Worm (Caenorhabditis elegans) whole organism, mixed stage, embryonic: ENCODE measurements around the gene F40F8.4.

ENCODE experiments used
- M03D4.4 ChIP-seq: sonication (generic microtip); optimal IDR thresholded peaks from 2 replicates; lab custom pipeline; 2017; ENCODE audit warnings: mild to moderate bottlenecking, missing genetic modification characterization, missing compliant biosample characterization
- bed-3 ChIP-seq: fragments of 200-800 bp; sonication (Bioruptor generic); optimal IDR thresholded peaks from 3 replicates; lab custom pipeline; 2018; ENCODE audit warnings: mild to moderate bottlenecking, missing genetic modification characterization, moderate library complexity, missing compliant biosample characterization
- blmp-1 ChIP-seq: fragments of 150-350 bp; optimal IDR thresholded peaks from 2 replicates; lab custom pipeline; 2014; ENCODE audit warnings: missing biosample characterization, missing genetic modification characterization
- ceh-39 ChIP-seq: fragments of 150-350 bp; optimal IDR thresholded peaks from 2 replicates; lab custom pipeline; 2014; ENCODE audit warnings: missing biosample characterization, missing genetic modification characterization
- ceh-43 ChIP-seq: fragments of 200-800 bp; sonication (Bioruptor generic); optimal IDR thresholded peaks from 2 replicates; lab custom pipeline; 2018; ENCODE audit warnings: mild to moderate bottlenecking, missing genetic modification characterization, moderate library complexity, missing compliant biosample characterization
- ceh-83 ChIP-seq: fragments of 200-800 bp; sonication (Bioruptor generic); optimal IDR thresholded peaks from 2 replicates; lab custom pipeline; 2018; ENCODE audit warnings: mild to moderate bottlenecking, missing genetic modification characterization, missing compliant biosample characterization
- ces-1 ChIP-seq: fragments of 150-350 bp; optimal IDR thresholded peaks from 2 replicates; lab custom pipeline; 2014; ENCODE audit warnings: missing biosample characterization, missing genetic modification reagents, missing genetic modification characterization
- cnd-1 ChIP-seq: fragments of 200-800 bp; sonication (Bioruptor generic); optimal IDR thresholded peaks from 2 replicates; lab custom pipeline; 2018; ENCODE audit warnings: mild to moderate bottlenecking, missing genetic modification characterization, missing compliant biosample characterization
- drap-1 ChIP-seq: fragments of 200-800 bp; sonication (Bioruptor generic); optimal IDR thresholded peaks from 3 replicates; lab custom pipeline; 2018; ENCODE audit warnings: mild to moderate bottlenecking, missing genetic modification characterization, missing compliant biosample characterization
- elt-1 ChIP-seq: sonication (generic microtip); optimal IDR thresholded peaks from 2 replicates; lab custom pipeline; 2017; ENCODE audit warnings: missing genetic modification characterization, mild to moderate bottlenecking, missing compliant biosample characterization, antibody characterized with exemption, moderate library complexity, borderline replicate concordance; ENCODE audit not compliant: insufficient read depth
- elt-3 ChIP-seq: fragments of 150-350 bp; optimal IDR thresholded peaks from 2 replicates; lab custom pipeline; 2014; ENCODE audit warnings: missing biosample characterization, missing genetic modification characterization
- ham-2 ChIP-seq: fragments of 200-800 bp; sonication (Bioruptor generic); optimal IDR thresholded peaks from 2 replicates; lab custom pipeline; 2018; ENCODE audit warnings: mild to moderate bottlenecking, missing genetic modification characterization, missing compliant biosample characterization
- hlh-1 ChIP-seq: fragments of 150-350 bp; optimal IDR thresholded peaks from 2 replicates; lab custom pipeline; 2014; ENCODE audit warnings: missing biosample characterization, missing genetic modification reagents, missing genetic modification characterization
- lin-13 ChIP-seq: fragments of 150-350 bp; optimal IDR thresholded peaks from 2 replicates; lab custom pipeline; 2014; ENCODE audit warnings: missing biosample characterization, missing genetic modification characterization
- lin-32 ChIP-seq: fragments of 200-800 bp; sonication (Bioruptor generic); optimal IDR thresholded peaks from 2 replicates; lab custom pipeline; 2018; ENCODE audit warnings: mild to moderate bottlenecking, missing genetic modification characterization, missing compliant biosample characterization
- lsy-2 ChIP-seq: fragments of 150-350 bp; optimal IDR thresholded peaks from 2 replicates; lab custom pipeline; 2014; ENCODE audit warnings: missing biosample characterization, missing genetic modification characterization
- mep-1 ChIP-seq: fragments of 150-350 bp; optimal IDR thresholded peaks from 2 replicates; lab custom pipeline; 2017; ENCODE audit warnings: missing biosample characterization, missing genetic modification reagents, missing genetic modification characterization, inconsistent platforms
- mls-2 ChIP-seq: sonication (generic microtip); optimal IDR thresholded peaks from 2 replicates; lab custom pipeline; 2016; ENCODE audit warnings: mild to moderate bottlenecking, missing genetic modification characterization, moderate library complexity, missing compliant biosample characterization
- nhr-12 ChIP-seq: fragments of 150-350 bp; optimal IDR thresholded peaks from 2 replicates; lab custom pipeline; 2014; ENCODE audit warnings: missing biosample characterization, missing genetic modification characterization
- nhr-237 ChIP-seq: fragments of 150-350 bp; optimal IDR thresholded peaks from 2 replicates; lab custom pipeline; 2014; ENCODE audit warnings: missing biosample characterization, missing genetic modification characterization
- nhr-28 ChIP-seq: fragments of 150-350 bp; optimal IDR thresholded peaks from 2 replicates; lab custom pipeline; 2014; ENCODE audit warnings: missing biosample characterization, missing genetic modification characterization
- nhr-76 ChIP-seq: sonication (generic microtip); optimal IDR thresholded peaks from 2 replicates; lab custom pipeline; 2017; ENCODE audit warnings: missing biosample characterization, missing genetic modification characterization
- pha-4 ChIP-seq: fragments of 150-350 bp; optimal IDR thresholded peaks from 2 replicates; lab custom pipeline; 2018; ENCODE audit warnings: missing biosample characterization, missing genetic modification reagents, missing genetic modification characterization
- sem-2 ChIP-seq: fragments of 200-800 bp; sonication (Bioruptor generic); optimal IDR thresholded peaks from 2 replicates; lab custom pipeline; 2018; ENCODE audit warnings: mild to moderate bottlenecking, missing genetic modification characterization, missing compliant biosample characterization
- snpc-4 ChIP-seq: fragments of 150-350 bp; optimal IDR thresholded peaks from 2 replicates; lab custom pipeline; 2014; ENCODE audit warnings: missing biosample characterization, missing genetic modification characterization
- tbx-8 ChIP-seq: fragments of 200-800 bp; sonication (Bioruptor generic); optimal IDR thresholded peaks from 2 replicates; lab custom pipeline; 2018; ENCODE audit warnings: mild to moderate bottlenecking, missing genetic modification characterization, moderate library complexity, missing compliant biosample characterization
- unc-120 ChIP-seq: sonication (generic microtip); optimal IDR thresholded peaks from 2 replicates; lab custom pipeline; 2017; ENCODE audit warnings: missing genetic modification characterization, missing compliant biosample characterization; ENCODE audit not compliant: poor library complexity, severe bottlenecking
- unc-39 ChIP-seq: fragments of 150-350 bp; optimal IDR thresholded peaks from 2 replicates; lab custom pipeline; 2014; ENCODE audit warnings: missing biosample characterization, missing genetic modification characterization
- unc-62 ChIP-seq: fragments of 150-350 bp; optimal IDR thresholded peaks from 2 replicates; lab custom pipeline; 2014; ENCODE audit warnings: missing biosample characterization, missing genetic modification reagents, missing genetic modification characterization
- zip-8 ChIP-seq: fragments of 150-350 bp; optimal IDR thresholded peaks from 2 replicates; lab custom pipeline; 2014; ENCODE audit warnings: missing biosample characterization, missing genetic modification characterization
- ztf-11 ChIP-seq: fragments of 150-350 bp; optimal IDR thresholded peaks from 2 replicates; lab custom pipeline; 2014; ENCODE audit warnings: missing biosample characterization, missing genetic modification characterization

F40F8.4 gene

DNA sequence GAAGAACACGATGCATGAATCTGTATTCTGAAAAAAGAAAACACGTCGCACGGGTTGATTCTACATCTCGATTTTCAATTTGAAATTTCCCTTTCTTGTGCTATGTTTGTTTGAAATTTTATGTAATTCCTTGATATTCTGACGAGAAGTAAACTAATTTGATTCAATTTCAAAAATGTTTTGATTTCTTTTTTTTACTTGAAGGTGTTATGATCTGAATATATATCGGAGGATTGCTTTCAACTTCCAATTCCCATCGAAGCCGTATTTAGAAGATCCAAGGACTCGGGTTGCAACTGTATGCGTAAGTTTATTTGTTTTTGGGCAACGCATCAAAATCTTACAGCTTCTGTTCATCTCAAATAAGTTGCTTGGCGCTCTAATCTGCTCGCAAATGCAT, 12.7 kb downstream of the F40F8.4 start, which contains the start of gene F40F8.1:
Gene F40F8.1, plus strand, starts transcription at position 301 of the 400 bp plus-strand sequence.
- no peak for TF ChIP-seq mep-1 (tag; lab: Kevin White, UChicago)
- no peak for TF ChIP-seq elt-3
- no peak for TF ChIP-seq cnd-1 (tag; lab: Kevin White, UChicago)
- no peak for TF ChIP-seq snpc-4
- TF ChIP-seq tbx-8 = no peak
- TF ChIP-seq lsy-2 (tag; lab: Kevin White, UChicago) = no peak
- no peak for TF ChIP-seq hlh-1 (tag; lab: Kevin White, UChicago)
- TF ChIP-seq nhr-237 = no peak
- no peak for TF ChIP-seq blmp-1
- no peak for TF ChIP-seq ces-1 (GFP tag; lab: Kevin White, UChicago)
- TF ChIP-seq zip-8 (tag; lab: Kevin White, UChicago) = no peak
- no peak for TF ChIP-seq bed-3
- TF ChIP-seq ztf-11 (tag; lab: Kevin White, UChicago) = no peak
- no peak for TF ChIP-seq unc-62 (GFP tag; lab: Kevin White, UChicago)
- TF ChIP-seq pha-4 (tag; lab: Kevin White, UChicago) = no peak
- no peak for TF ChIP-seq mls-2 (tag; lab: Kevin White, UChicago)
- no peak for TF ChIP-seq lin-13 (tag; lab: Kevin White, UChicago)
- TF ChIP-seq ceh-43 (GFP tag; lab: Kevin White, UChicago) = no peak
- TF ChIP-seq M03D4.4 (tag; lab: Kevin White, UChicago) = no peak

DNA sequence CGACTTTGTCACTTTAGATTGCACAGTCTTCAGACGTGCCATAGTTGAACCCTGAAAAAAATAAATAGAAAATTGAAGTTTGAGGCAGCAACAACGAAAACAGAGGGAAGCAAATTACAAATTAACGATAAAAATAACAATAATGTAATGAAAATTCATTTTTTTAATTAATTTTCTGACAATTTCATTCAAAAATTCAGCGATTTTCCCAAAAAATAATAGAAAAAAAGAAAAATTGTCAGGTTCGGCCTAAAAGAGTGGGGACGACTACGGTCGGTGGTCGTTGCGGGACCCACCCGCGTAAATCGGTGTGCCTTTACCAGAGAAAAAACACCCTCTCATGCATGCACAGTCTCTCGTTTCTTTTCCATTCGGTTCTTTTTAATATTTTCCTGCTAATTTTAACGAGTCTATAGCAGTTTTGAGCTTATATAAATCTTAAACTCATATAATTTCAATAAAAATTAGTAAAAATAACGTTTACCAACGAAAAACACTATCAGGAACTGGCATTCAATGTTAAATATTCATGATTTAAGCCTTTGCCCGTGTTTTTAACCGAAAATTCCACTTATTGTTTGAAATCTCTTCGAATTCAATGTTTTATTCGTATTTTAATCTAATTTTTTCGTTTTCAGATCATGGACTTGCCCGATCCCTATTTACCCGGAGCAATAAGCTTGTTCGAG, 13.6 kb downstream of the F40F8.4 start, which contains the start of the genes rps-9 and lsm-1:
Gene rps-9, minus strand, starts transcription at position 51 of the 689 bp plus-strand sequence.
Gene lsm-1, plus strand, starts transcription at position 639 of the 689 bp plus-strand sequence.
- TF ChIP-seq ceh-43 (GFP tag; lab: Kevin White, UChicago) (no peak), elt-3 (no peak), M03D4.4 (tag; lab: Kevin White, UChicago) (no peak), zip-8 (tag; lab: Kevin White, UChicago) (no peak), pha-4 (tag; lab: Kevin White, UChicago) (no peak), ceh-83 (GFP tag; lab: Kevin White, UChicago) (no peak), lin-13 (tag; lab: Kevin White, UChicago) (no peak), sem-2 (GFP tag; lab: Kevin White, UChicago) (no peak), nhr-237 (peak; percentile 50), ham-2 (GFP tag; lab: Kevin White, UChicago) (no peak), lsy-2 (tag; lab: Kevin White, UChicago) (peak; percentile 95), ceh-39 (tag; lab: Kevin White, UChicago) (no peak), drap-1 (no peak), nhr-76 (tag; lab: Kevin White, UChicago) (no peak), ces-1 (GFP tag; lab: Kevin White, UChicago) (peak; percentile 44), mep-1 (tag; lab: Kevin White, UChicago) (peak; percentile 46), ztf-11 (tag; lab: Kevin White, UChicago) (no peak), snpc-4 (no peak), unc-39 (tag; lab: Kevin White, UChicago) (no peak), tbx-8 (no peak), nhr-12 (tag; lab: Kevin White, UChicago) (no peak), elt-1 (tag; lab: Kevin White, UChicago) (no peak), hlh-1 (tag; lab: Kevin White, UChicago) (peak; percentile 11)
- TF ChIP-seq, all 35 proteins: peak for 5

DNA sequence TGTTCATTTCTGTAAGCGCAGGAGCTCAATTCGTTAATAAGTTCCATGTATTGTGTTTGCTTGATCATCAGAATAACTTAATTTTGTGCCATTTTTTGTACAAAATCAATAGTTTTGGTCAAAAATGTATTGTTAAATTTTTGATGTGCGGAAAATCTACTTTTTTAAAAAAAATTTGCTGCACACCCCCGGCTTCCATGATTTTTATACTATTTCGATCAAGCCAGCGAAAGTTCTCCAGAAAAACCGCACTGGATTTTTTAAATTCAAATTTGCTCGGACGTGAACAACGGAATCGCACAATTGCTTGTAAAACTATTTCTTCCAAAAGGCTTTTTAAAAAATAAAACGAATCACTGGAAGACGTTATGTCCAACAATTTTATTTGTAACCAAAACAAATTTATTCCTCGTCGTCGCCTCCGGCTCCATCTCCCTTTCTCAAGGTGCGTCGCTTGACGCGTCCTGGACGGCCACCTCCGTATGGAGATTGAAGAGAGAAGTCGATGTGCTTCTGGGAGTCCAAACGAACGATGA, 14.9 kb downstream of the F40F8.4 start:
- TF ChIP-seq M03D4.4 (tag; lab: Kevin White, UChicago) (no peak), elt-1 (tag; lab: Kevin White, UChicago) (no peak), nhr-28 (tag; lab: Kevin White, UChicago) (no peak), unc-120 (tag; lab: Kevin White, UChicago) (no peak), snpc-4 (no peak), bed-3 (no peak), unc-39 (tag; lab: Kevin White, UChicago) (no peak), lin-32 (no peak), ham-2 (GFP tag; lab: Kevin White, UChicago) (no peak), lin-13 (tag; lab: Kevin White, UChicago) (no peak), ceh-83 (GFP tag; lab: Kevin White, UChicago) (no peak), mep-1 (tag; lab: Kevin White, UChicago) (no peak), drap-1 (no peak), nhr-237 (no peak), zip-8 (tag; lab: Kevin White, UChicago) (no peak)
